Worm (Caenorhabditis elegans) whole organism, L1 larva: ENCODE results near the gene nas-11.

ENCODE experiments used
- Y116A8C.19 ChIP-seq: sonication (generic microtip); optimal IDR thresholded peaks from 2 replicates; lab custom pipeline; 2016; ENCODE audit warnings: missing compliant biosample characterization, missing genetic modification characterization, borderline replicate concordance
- aly-2 ChIP-seq: fragments of 150-350 bp; optimal IDR thresholded peaks from 2 replicates; lab custom pipeline; 2014; ENCODE audit warnings: missing biosample characterization, missing genetic modification characterization
- blmp-1 ChIP-seq: fragments of 150-350 bp; optimal IDR thresholded peaks from 2 replicates; lab custom pipeline; 2014; ENCODE audit warnings: missing biosample characterization, missing genetic modification characterization
- ceh-88 ChIP-seq: fragments of 200-800 bp; sonication (Bioruptor generic); IDR thresholded peaks from 2 replicates; pipeline ENCODE4 v1.3.6; 2022; ENCODE audit warnings: missing genetic modification characterization, missing compliant biosample characterization
- ceh-90 ChIP-seq: sonication (generic microtip); optimal IDR thresholded peaks from 2 replicates; lab custom pipeline; 2016; ENCODE audit warnings: missing genetic modification characterization, missing compliant biosample characterization
- efl-3 ChIP-seq: fragments of 200-800 bp; sonication (Bioruptor generic); optimal IDR thresholded peaks from 2 replicates; lab custom pipeline; 2018; ENCODE audit warnings: mild to moderate bottlenecking, missing genetic modification characterization, missing compliant biosample characterization
- egl-13 ChIP-seq: sonication (generic microtip); optimal IDR thresholded peaks from 2 replicates; lab custom pipeline; 2016; ENCODE audit warnings: missing genotype, missing genetic modification reagents, missing genetic modification characterization, missing compliant biosample characterization
- egl-27 ChIP-seq, 2 experiments: fragments of 150-350 bp in 1 of 2; sonication (generic microtip); optimal IDR thresholded peaks; 3 replicates each; lab custom pipeline; 2017 to 2018; ENCODE audit warnings: missing biosample characterization in 2 of 2, missing genetic modification characterization in 2 of 2, missing genetic modification reagents in 2 of 2
- fkh-8 ChIP-seq: sonication (generic microtip); optimal IDR thresholded peaks from 2 replicates; lab custom pipeline; 2016; ENCODE audit warnings: mild to moderate bottlenecking, missing genetic modification characterization, missing compliant biosample characterization
- grh-1 ChIP-seq: fragments of 200-800 bp; sonication (Bioruptor generic); IDR thresholded peaks from 2 replicates; pipeline ENCODE4 v1.3.6; 2022; ENCODE audit warnings: missing genetic modification reagents, missing genetic modification characterization, missing compliant biosample characterization
- hlh-17 ChIP-seq: fragments of 200-800 bp; sonication (Bioruptor generic); optimal IDR thresholded peaks from 2 replicates; lab custom pipeline; 2018; ENCODE audit warnings: missing genetic modification characterization, mild to moderate bottlenecking, missing compliant biosample characterization, moderate library complexity, borderline replicate concordance
- hlh-4 ChIP-seq: sonication (generic microtip); optimal IDR thresholded peaks from 2 replicates; lab custom pipeline; 2016; ENCODE audit warnings: mild to moderate bottlenecking, missing genetic modification characterization, missing compliant biosample characterization
- irx-1 ChIP-seq: sonication (generic microtip); optimal IDR thresholded peaks from 2 replicates; lab custom pipeline; 2016; ENCODE audit warnings: missing genetic modification characterization, missing compliant biosample characterization
- isw-1 ChIP-seq: fragments of 200-800 bp; sonication (Bioruptor generic); IDR thresholded peaks from 2 replicates; pipeline ENCODE4 v1.3.6; 2022; ENCODE audit warnings: missing genetic modification characterization, missing compliant biosample characterization
- lin-13 ChIP-seq: fragments of 150-350 bp; optimal IDR thresholded peaks from 2 replicates; lab custom pipeline; 2014; ENCODE audit warnings: missing biosample characterization, missing genetic modification reagents, missing genetic modification characterization
- lin-15B ChIP-seq: fragments of 150-350 bp; sonication (generic microtip); optimal IDR thresholded peaks from 3 replicates; lab custom pipeline; 2014; ENCODE audit warnings: missing biosample characterization, missing genetic modification characterization
- lir-3 ChIP-seq: sonication (generic microtip); optimal IDR thresholded peaks from 2 replicates; lab custom pipeline; 2016; ENCODE audit warnings: mild to moderate bottlenecking, missing genetic modification characterization, moderate library complexity, missing compliant biosample characterization; ENCODE audit not compliant: poor library complexity
- mab-9 ChIP-seq: fragments of 200-800 bp; sonication (Bioruptor generic); IDR thresholded peaks from 2 replicates; pipeline ENCODE4 v1.3.6; 2022; ENCODE audit warnings: missing genetic modification reagents, missing genetic modification characterization, missing compliant biosample characterization
- mdl-1 ChIP-seq, 2 experiments: fragments of 150-350 bp; optimal IDR thresholded peaks; 2 replicates each; lab custom pipeline; 2014 to 2017; ENCODE audit warnings: missing biosample characterization in 2 of 2, missing genetic modification characterization in 2 of 2, inconsistent platforms in 1 of 2
- mep-1 ChIP-seq: fragments of 150-350 bp; optimal IDR thresholded peaks from 2 replicates; lab custom pipeline; 2014; ENCODE audit warnings: missing biosample characterization, missing genetic modification characterization
- nhr-11 ChIP-seq: fragments of 150-350 bp; optimal IDR thresholded peaks from 2 replicates; lab custom pipeline; 2014; ENCODE audit warnings: missing biosample characterization, missing genetic modification characterization
- nhr-12 ChIP-seq: sonication (generic microtip); optimal IDR thresholded peaks from 2 replicates; lab custom pipeline; 2017; ENCODE audit warnings: missing biosample characterization, missing genetic modification characterization
- nhr-20 ChIP-seq: sonication (generic microtip); optimal IDR thresholded peaks from 2 replicates; lab custom pipeline; 2016; ENCODE audit warnings: mild to moderate bottlenecking, missing genetic modification characterization, missing compliant biosample characterization
- nhr-237 ChIP-seq: fragments of 150-350 bp; optimal IDR thresholded peaks from 2 replicates; lab custom pipeline; 2014; ENCODE audit warnings: missing biosample characterization, missing genetic modification characterization
- nhr-47 ChIP-seq: sonication (generic microtip); optimal IDR thresholded peaks from 2 replicates; lab custom pipeline; 2016; ENCODE audit warnings: mild to moderate bottlenecking, missing genetic modification characterization, moderate library complexity, missing compliant biosample characterization
- nhr-71 ChIP-seq: sonication (generic microtip); optimal IDR thresholded peaks from 2 replicates; lab custom pipeline; 2016; ENCODE audit warnings: mild to moderate bottlenecking, missing genetic modification characterization, moderate library complexity, missing compliant biosample characterization
- nhr-76 ChIP-seq: sonication (generic microtip); optimal IDR thresholded peaks from 2 replicates; lab custom pipeline; 2017; ENCODE audit warnings: missing biosample characterization, missing genetic modification characterization
- nhr-77 ChIP-seq: fragments of 150-350 bp; optimal IDR thresholded peaks from 2 replicates; lab custom pipeline; 2014; ENCODE audit warnings: missing biosample characterization, missing genetic modification characterization
- nhr-85 ChIP-seq: sonication (generic microtip); peaks from one replicate; lab custom pipeline; 2016; ENCODE audit warnings: missing genetic modification characterization, inconsistent platforms, missing compliant biosample characterization
- nhr-90 ChIP-seq: sonication (generic microtip); optimal IDR thresholded peaks from 2 replicates; lab custom pipeline; 2016; ENCODE audit warnings: mild to moderate bottlenecking, missing genetic modification characterization, missing compliant biosample characterization; ENCODE audit not compliant: poor library complexity
- pag-3 ChIP-seq: sonication (generic microtip); optimal IDR thresholded peaks from 2 replicates; lab custom pipeline; 2017; ENCODE audit warnings: missing genetic modification characterization, mild to moderate bottlenecking, missing compliant biosample characterization, antibody characterized with exemption, borderline replicate concordance; ENCODE audit not compliant: insufficient read depth
- pax-3 ChIP-seq: fragments of 200-800 bp; sonication (Bioruptor generic); optimal IDR thresholded peaks from 2 replicates; lab custom pipeline; 2018; ENCODE audit warnings: mild to moderate bottlenecking, missing genetic modification characterization, moderate library complexity, missing compliant biosample characterization
- pqm-1 ChIP-seq: sonication (generic microtip); optimal IDR thresholded peaks from 3 replicates; lab custom pipeline; 2017; ENCODE audit warnings: missing biosample characterization, missing genetic modification characterization
- skn-1 ChIP-seq: fragments of 150-350 bp; optimal IDR thresholded peaks from 2 replicates; lab custom pipeline; 2014; ENCODE audit warnings: missing biosample characterization, missing genetic modification characterization
- snu-23 ChIP-seq: sonication (generic microtip); optimal IDR thresholded peaks from 2 replicates; lab custom pipeline; 2016; ENCODE audit warnings: missing genetic modification characterization, missing compliant biosample characterization
- sox-4 ChIP-seq: sonication (generic microtip); optimal IDR thresholded peaks from 2 replicates; lab custom pipeline; 2016; ENCODE audit warnings: missing genetic modification characterization, missing compliant biosample characterization
- tbx-2 ChIP-seq: sonication (generic microtip); optimal IDR thresholded peaks from 2 replicates; lab custom pipeline; 2016; ENCODE audit warnings: missing genetic modification characterization, missing compliant biosample characterization
- tlp-1 ChIP-seq: fragments of 150-350 bp; optimal IDR thresholded peaks from 2 replicates; lab custom pipeline; 2014; ENCODE audit warnings: missing biosample characterization, missing genetic modification characterization
- unc-130 ChIP-seq: fragments of 150-350 bp; optimal IDR thresholded peaks from 2 replicates; lab custom pipeline; 2017; ENCODE audit warnings: missing biosample characterization, missing genetic modification characterization, inconsistent platforms
- unc-30 ChIP-seq: sonication (generic microtip); optimal IDR thresholded peaks from 2 replicates; lab custom pipeline; 2017; ENCODE audit warnings: missing biosample characterization, missing genetic modification characterization
- unc-62 ChIP-seq: fragments of 150-350 bp; optimal IDR thresholded peaks from 2 replicates; lab custom pipeline; 2014; ENCODE audit warnings: missing biosample characterization, missing genetic modification reagents, missing genetic modification characterization
- unc-86 ChIP-seq: sonication (generic microtip); optimal IDR thresholded peaks from 2 replicates; lab custom pipeline; 2016; ENCODE audit warnings: missing genetic modification characterization, missing compliant biosample characterization
- unc-98 ChIP-seq: fragments of 200-800 bp; sonication (Bioruptor generic); IDR thresholded peaks from 2 replicates; pipeline ENCODE4 v1.3.6; 2022; ENCODE audit warnings: missing genetic modification characterization, missing compliant biosample characterization
- vab-15 ChIP-seq: sonication (generic microtip); optimal IDR thresholded peaks from 2 replicates; lab custom pipeline; 2017; ENCODE audit warnings: missing genotype, mild to moderate bottlenecking, missing genetic modification characterization, missing compliant biosample characterization
- xbp-1 ChIP-seq: sonication (generic microtip); optimal IDR thresholded peaks from 2 replicates; lab custom pipeline; 2016; ENCODE audit warnings: missing genetic modification characterization, missing compliant biosample characterization
- zag-1 ChIP-seq: fragments of 150-350 bp; optimal IDR thresholded peaks from 2 replicates; lab custom pipeline; 2014; ENCODE audit warnings: missing biosample characterization, missing genetic modification characterization
- zip-4 ChIP-seq: fragments of 200-800 bp; sonication (Bioruptor generic); optimal IDR thresholded peaks from 2 replicates; lab custom pipeline; 2018; ENCODE audit warnings: mild to moderate bottlenecking, missing genetic modification characterization, moderate library complexity, missing compliant biosample characterization
- ztf-4 ChIP-seq: fragments of 150-350 bp; optimal IDR thresholded peaks from 2 replicates; lab custom pipeline; 2014; ENCODE audit warnings: missing biosample characterization, missing genetic modification characterization

nas-11 gene

ce11 chrX:6736358-6736991, 23.1 kb downstream of the nas-11 start (continued):
- TF ChIP-seq snu-23 (GFP tag; lab: Kevin White, UChicago) = peak; percentile 66
- TF ChIP-seq nhr-76 (tag; lab: Kevin White, UChicago) = no peak
- TF ChIP-seq nhr-12 (tag; lab: Kevin White, UChicago) = no peak
- TF ChIP-seq nhr-20 (tag; lab: Kevin White, UChicago) = peak; percentile 86
- TF ChIP-seq isw-1 (GFP tag; lab: Robert Waterston, UW) = no peak
- peak; percentile 37 for TF ChIP-seq egl-13
- peak; percentile 99 for TF ChIP-seq nhr-85
- TF ChIP-seq vab-15 = peak; percentile 45
- TF ChIP-seq egl-27 (tag; optimal IDR thresholded peaks at IDR 0.05; lab: Kevin White, UChicago) = peak in 1 of 2 experiments; percentile 31
- TF ChIP-seq hlh-4 = no peak
- TF ChIP-seq zip-4 (GFP tag; lab: Kevin White, UChicago) = no peak
- TF ChIP-seq irx-1 = peak; percentile 69
- TF ChIP-seq mab-9 (GFP tag; lab: Robert Waterston, UW) = no peak
- TF ChIP-seq skn-1 (tag; lab: Kevin White, UChicago) = no peak
- peak; percentile 16 for TF ChIP-seq xbp-1
- peak; percentile 47 for TF ChIP-seq sox-4 (tag; lab: Kevin White, UChicago)
- TF ChIP-seq grh-1 (GFP tag; lab: Robert Waterston, UW) = peak; percentile 68
- TF ChIP-seq tbx-2 (tag; lab: Kevin White, UChicago) = peak; percentile 71
- TF ChIP-seq mep-1 (tag; lab: Kevin White, UChicago) = peak; percentile 63
- no peak for TF ChIP-seq pqm-1 (tag; lab: Kevin White, UChicago)
- no peak for TF ChIP-seq aly-2 (tag; lab: Kevin White, UChicago)
- TF ChIP-seq nhr-71 (tag; lab: Kevin White, UChicago) = peak; percentile 88
- TF ChIP-seq nhr-90 (tag; lab: Kevin White, UChicago) = peak; percentile 81
- peak; percentile 48 for TF ChIP-seq unc-130
- peak; percentile 82 for TF ChIP-seq nhr-47 (tag; lab: Kevin White, UChicago)
- TF ChIP-seq unc-30 (tag; lab: Kevin White, UChicago) = no peak
- peak; percentile 35 for TF ChIP-seq ztf-4 (tag; lab: Kevin White, UChicago)
- TF ChIP-seq ceh-88 = no peak
- peak; percentile 60 for TF ChIP-seq tlp-1 (tag; lab: Kevin White, UChicago)
- peak; percentile 3 for TF ChIP-seq nhr-77 (tag; lab: Kevin White, UChicago)
- peak; percentile 51 for TF ChIP-seq zag-1 (tag; lab: Kevin White, UChicago)

ce11 chrX:6737329-6738008, 24.1 kb downstream of the nas-11 start:
- TF ChIP-seq tbx-2 (tag; lab: Kevin White, UChicago) (peak; percentile 98), nhr-47 (tag; lab: Kevin White, UChicago) (peak; percentile 94), pag-3 (tag; lab: Kevin White, UChicago) (no peak), lir-3 (tag; lab: Kevin White, UChicago) (peak; percentile 80), lin-13 (GFP tag; lab: Kevin White, UChicago) (peak; percentile 68), unc-98 (0 out of 2 replicates have a peak, but pooled peaks have one; percentile 45), nhr-90 (tag; lab: Kevin White, UChicago) (peak; percentile 97), aly-2 (tag; lab: Kevin White, UChicago) (no peak), mab-9 (GFP tag; lab: Robert Waterston, UW) (peak; percentile 70), nhr-20 (tag; lab: Kevin White, UChicago) (peak; percentile 99), nhr-237 (tag; lab: Kevin White, UChicago) (no peak), nhr-12 (tag; lab: Kevin White, UChicago) (no peak), tlp-1 (tag; lab: Kevin White, UChicago) (no peak), fkh-8 (peak; percentile 90), nhr-77 (tag; lab: Kevin White, UChicago) (peak; percentile 82), unc-86 (tag; lab: Kevin White, UChicago) (peak; percentile 90), unc-130 (peak; percentile 93), hlh-17 (no peak), efl-3 (peak; percentile 42), pax-3 (tag; lab: Kevin White, UChicago) (peak; percentile 85), Y116A8C.19 (no peak), ceh-90 (tag; lab: Kevin White, UChicago) (no peak), mdl-1 (tag; optimal IDR thresholded peaks at IDR 0.05; lab: Kevin White, UChicago) (peak in 1 of 2 experiments; percentile 98), blmp-1 (tag; lab: Kevin White, UChicago) (peak; percentile 96), lin-15B (tag; lab: Kevin White, UChicago) (no peak), unc-62 (GFP tag; lab: Kevin White, UChicago) (no peak), nhr-11 (peak; percentile 82)
